Fruit fly (Drosophila melanogaster): ENCODE data around the gene Syx13.

The Syx13 gene

DNA sequence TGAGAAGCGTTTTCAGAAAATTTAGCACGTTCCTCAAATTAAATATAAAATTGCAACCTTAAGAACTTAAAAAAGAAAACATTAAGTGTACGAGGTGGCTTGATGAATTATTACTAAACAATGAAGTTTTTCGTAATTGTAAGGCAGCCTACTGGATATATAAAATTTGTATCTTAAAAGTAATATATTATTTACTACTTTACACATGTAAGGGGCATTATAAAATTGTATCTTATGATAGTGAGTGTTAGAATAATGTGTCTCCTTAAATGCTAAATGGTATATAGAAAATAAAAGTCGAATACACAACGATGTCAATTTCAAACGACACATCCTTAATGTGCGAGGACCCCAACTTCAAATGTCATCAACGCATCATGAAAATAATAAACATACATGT, 45.6 kb downstream of the Syx13 start, which contains the start of gene CG11251:
CG11251 (minus strand) TSS at position 101 of the 400 bp plus-strand sequence.
- TF ChIP-seq CG8478 (optimal IDR thresholded peaks at IDR 0.05) (no peak), CTCF (optimal IDR thresholded peaks at IDR 0.05) (no peak)

Measured in S2 (cell line).